Fruit fly (Drosophila melanogaster) Kc167 (cell line): ENCODE data around the gene H.

Source experiments
- Myc ChIP-seq: fragments of >200 bp; optimal IDR thresholded peaks from 2 replicates; lab custom pipeline; 2017; ENCODE audit warnings: missing external identifiers
- Sin3A ChIP-seq: fragments of >200 bp; optimal IDR thresholded peaks from 2 replicates; lab custom pipeline; 2018; ENCODE audit warnings: missing external identifiers
- h ChIP-seq: fragments of >200 bp; optimal IDR thresholded peaks from 3 replicates; lab custom pipeline; 2018; ENCODE audit warnings: missing external identifiers
- psq ChIP-seq: fragments of >200 bp; optimal IDR thresholded peaks from 2 replicates; lab custom pipeline; 2017; ENCODE audit warnings: missing external identifiers
- ttk ChIP-seq: sonication (Bioruptor generic); optimal IDR thresholded peaks from 2 replicates; lab custom pipeline; 2017; ENCODE audit warnings: missing external identifiers

dm6 chr3R:20596337-20596962, 25.3 kb upstream of the H start:
- no peak for TF ChIP-seq Sin3A (lab: Kevin White, UChicago)
- no peak for TF ChIP-seq ttk (lab: Kevin White, UChicago)
- no peak for TF ChIP-seq psq (lab: Kevin White, UChicago)
- no peak for TF ChIP-seq h
- TF ChIP-seq Myc (lab: Kevin White, UChicago), result no peak
